Fruit fly (Drosophila melanogaster) whole organism: Measurements from ENCODE around the gene CG31926.

ENCODE experiments used
- CG8478 ChIP-seq: fragments of >200 bp; optimal IDR thresholded peaks from 2 replicates; lab custom pipeline; 2018; ENCODE audit warnings: inconsistent platforms
- Dll ChIP-seq: fragments of >200 bp; optimal IDR thresholded peaks from 2 replicates; lab custom pipeline; 2017
- pan ChIP-seq: fragments of >200 bp; optimal IDR thresholded peaks from 2 replicates; lab custom pipeline; 2017
- psq ChIP-seq: fragments of >200 bp; optimal IDR thresholded peaks from 2 replicates; lab custom pipeline; 2017

- TF ChIP-seq Dll (lab: Kevin White, UChicago): no peak
- TF ChIP-seq pan (lab: Kevin White, UChicago): no peak
- TF ChIP-seq psq (lab: Kevin White, UChicago): no peak
- TF ChIP-seq CG8478: no peak
Measured at dm6 chr2L:1463362-1463908, 31.8 kb upstream of the CG31926 start.
